Fruit fly (Drosophila melanogaster) whole organism, embryonic: ENCODE results near the gene CG17145.

Experiments
- Abd-B ChIP-seq: fragments of 200-800 bp; sonication (Bioruptor generic); optimal IDR thresholded peaks from 2 replicates; lab custom pipeline; 2018; ENCODE audit warnings: missing biosample characterization, mild to moderate bottlenecking, missing genetic modification characterization, moderate library complexity
- Ada2b ChIP-seq: fragments of 200-800 bp; sonication (Bioruptor generic); IDR thresholded peaks from 2 replicates; pipeline ENCODE4 v1.3.6; 2022; ENCODE audit warnings: missing biosample characterization, missing genetic modification characterization
- Atf-2 ChIP-seq: fragments of 200-800 bp; sonication (Bioruptor generic); optimal IDR thresholded peaks from 2 replicates; lab custom pipeline; 2016; ENCODE audit warnings: missing biosample characterization, missing genetic modification characterization
- Atf6 ChIP-seq: fragments of 200-800 bp; sonication (Bioruptor generic); IDR thresholded peaks from 2 replicates; pipeline ENCODE4 v1.3.6; 2022; ENCODE audit warnings: missing biosample characterization, missing genetic modification characterization
- CG10209 ChIP-seq: fragments of 200-800 bp; sonication (Bioruptor generic); optimal IDR thresholded peaks from 3 replicates; lab custom pipeline; 2017; ENCODE audit warnings: missing biosample characterization, mild to moderate bottlenecking, missing genetic modification characterization, missing genetic modification reagents
- CG10543 ChIP-seq: fragments of 200-800 bp; sonication (Bioruptor generic); optimal IDR thresholded peaks from 3 replicates; lab custom pipeline; 2017; ENCODE audit warnings: missing biosample characterization, mild to moderate bottlenecking, missing genetic modification characterization, moderate library complexity
- CG11723 ChIP-seq: fragments of 200-800 bp; sonication (Bioruptor generic); optimal IDR thresholded peaks from 2 replicates; lab custom pipeline; 2017; ENCODE audit warnings: missing biosample characterization, mild to moderate bottlenecking, missing genetic modification characterization
- CG12104 ChIP-seq: fragments of 200-800 bp; sonication (Bioruptor generic); optimal IDR thresholded peaks from 3 replicates; lab custom pipeline; 2016; ENCODE audit warnings: missing biosample characterization, missing genetic modification characterization
- CG12299 ChIP-seq: fragments of 200-800 bp; sonication (Bioruptor generic); optimal IDR thresholded peaks from 2 replicates; lab custom pipeline; 2018; ENCODE audit warnings: missing biosample characterization, mild to moderate bottlenecking, missing genetic modification characterization
- CG12391 ChIP-seq: fragments of 200-800 bp; sonication (Bioruptor generic); optimal IDR thresholded peaks from 3 replicates; lab custom pipeline; 2018; ENCODE audit warnings: missing biosample characterization, mild to moderate bottlenecking, missing genetic modification characterization, moderate library complexity
- CG12942 ChIP-seq: fragments of 200-800 bp; sonication (Bioruptor generic); optimal IDR thresholded peaks from 3 replicates; lab custom pipeline; 2016; ENCODE audit warnings: missing biosample characterization, missing genetic modification characterization
- CG13123 ChIP-seq: fragments of 200-800 bp; sonication (Bioruptor generic); optimal IDR thresholded peaks from 2 replicates; lab custom pipeline; 2016; ENCODE audit warnings: missing biosample characterization, missing genetic modification characterization
- CG14965 ChIP-seq: fragments of 200-800 bp; sonication (Bioruptor generic); optimal IDR thresholded peaks from 2 replicates; lab custom pipeline; 2016; ENCODE audit warnings: missing biosample characterization, missing genetic modification characterization, borderline replicate concordance
- CG15696 ChIP-seq: fragments of 200-800 bp; sonication (Bioruptor generic); optimal IDR thresholded peaks from 2 replicates; lab custom pipeline; 2019; ENCODE audit warnings: missing biosample characterization, mild to moderate bottlenecking, missing genetic modification characterization, moderate library complexity
- CG1602 ChIP-seq: fragments of 200-800 bp; sonication (Bioruptor generic); optimal IDR thresholded peaks from 3 replicates; lab custom pipeline; 2016; ENCODE audit warnings: missing biosample characterization, missing genetic modification characterization
- CG1647 ChIP-seq: fragments of 200-800 bp; sonication (Bioruptor generic); optimal IDR thresholded peaks from 3 replicates; lab custom pipeline; 2016; ENCODE audit warnings: missing biosample characterization, missing genetic modification characterization
- CG16815 ChIP-seq: fragments of 200-800 bp; sonication (Bioruptor generic); optimal IDR thresholded peaks from 3 replicates; lab custom pipeline; 2017; ENCODE audit warnings: missing biosample characterization, mild to moderate bottlenecking, missing genetic modification characterization
- CG17328 ChIP-seq: fragments of 200-800 bp; sonication (Bioruptor generic); IDR thresholded peaks from 2 replicates; pipeline ENCODE4 v1.3.6; 2022; ENCODE audit warnings: missing biosample characterization, missing genetic modification characterization
- CG18476 ChIP-seq: fragments of 200-800 bp; sonication (Bioruptor generic); optimal IDR thresholded peaks from 2 replicates; lab custom pipeline; 2016; ENCODE audit warnings: missing biosample characterization, mild to moderate bottlenecking, missing genetic modification characterization
- CG3065 ChIP-seq: fragments of 200-800 bp; sonication (Bioruptor generic); optimal IDR thresholded peaks from 2 replicates; lab custom pipeline; 2016; ENCODE audit warnings: missing biosample characterization, missing genetic modification characterization
- CG3281 ChIP-seq: fragments of 200-800 bp; sonication (Bioruptor generic); optimal IDR thresholded peaks from 3 replicates; lab custom pipeline; 2017; ENCODE audit warnings: missing biosample characterization, mild to moderate bottlenecking, missing genetic modification characterization
- CG5953 ChIP-seq: fragments of 200-800 bp; sonication (Bioruptor generic); IDR thresholded peaks from 2 replicates; pipeline ENCODE4 v1.3.6; 2022; ENCODE audit warnings: missing biosample characterization, missing genetic modification characterization
- CG8924 ChIP-seq: fragments of 200-800 bp; optimal IDR thresholded peaks from 3 replicates; lab custom pipeline; 2019; ENCODE audit warnings: missing biosample characterization, mild to moderate bottlenecking, missing genetic modification characterization, moderate library complexity
- CG8944 ChIP-seq: fragments of 200-800 bp; sonication (Bioruptor generic); optimal IDR thresholded peaks from 3 replicates; lab custom pipeline; 2016; ENCODE audit warnings: missing biosample characterization, missing genetic modification characterization
- CG9215 ChIP-seq: fragments of 200-800 bp; sonication (Bioruptor generic); IDR thresholded peaks from 2 replicates; pipeline ENCODE4 v1.3.6; 2022; ENCODE audit warnings: missing biosample characterization, missing genetic modification characterization
- CG9437 ChIP-seq: fragments of 200-800 bp; sonication (Bioruptor generic); optimal IDR thresholded peaks from 2 replicates; lab custom pipeline; 2018; ENCODE audit warnings: missing biosample characterization, mild to moderate bottlenecking, missing genetic modification characterization
- CoRest ChIP-seq: fragments of 200-800 bp; sonication (Bioruptor generic); optimal IDR thresholded peaks from 3 replicates; lab custom pipeline; 2018; ENCODE audit warnings: missing biosample characterization, mild to moderate bottlenecking, missing genetic modification characterization, moderate library complexity
- D ChIP-seq, 2 experiments: fragments of 200-800 bp in 1 of 2; fragments of >200 bp in 1 of 2; sonication (Bioruptor generic) in 1 of 2; optimal IDR thresholded peaks; 2 replicates in 1 of 2; 3 replicates in 1 of 2; lab custom pipeline; 2017; ENCODE audit warnings: mild to moderate bottlenecking in 1 of 2, missing biosample characterization in 1 of 2, missing genetic modification characterization in 1 of 2, missing genetic modification reagents in 1 of 2
- Dbx ChIP-seq: fragments of 200-800 bp; sonication (Bioruptor generic); IDR thresholded peaks from 3 replicates; pipeline ENCODE4 v1.3.6; 2022; ENCODE audit warnings: missing biosample characterization, missing genetic modification characterization
- E2f1 ChIP-seq: fragments of 200-800 bp; sonication (Bioruptor generic); IDR thresholded peaks from 2 replicates; pipeline ENCODE4 v1.3.6; 2022; ENCODE audit warnings: missing biosample characterization, missing genetic modification characterization
- HLH54F ChIP-seq: fragments of 200-800 bp; sonication (Bioruptor generic); optimal IDR thresholded peaks from 3 replicates; lab custom pipeline; 2016; ENCODE audit warnings: missing biosample characterization, missing genetic modification characterization
- HLHmδ ChIP-seq: fragments of 200-800 bp; sonication (Bioruptor generic); optimal IDR thresholded peaks from 2 replicates; lab custom pipeline; 2018; ENCODE audit warnings: missing biosample characterization, mild to moderate bottlenecking, missing genetic modification characterization, moderate library complexity
- PHDP ChIP-seq: fragments of 200-800 bp; sonication (Bioruptor generic); optimal IDR thresholded peaks from 3 replicates; lab custom pipeline; 2018; ENCODE audit warnings: missing biosample characterization, mild to moderate bottlenecking, missing genetic modification characterization, moderate library complexity
- Pdp1 ChIP-seq, 2 experiments: fragments of 200-800 bp; sonication (Bioruptor generic); optimal IDR thresholded peaks; 3 replicates each; lab custom pipeline; 2016; ENCODE audit warnings: missing biosample characterization in 2 of 2, missing genetic modification characterization in 2 of 2, mild to moderate bottlenecking in 1 of 2, moderate library complexity in 1 of 2
- Stat92E ChIP-seq, 3 experiments: fragments of >200 bp in 2 of 3; fragments of 200-800 bp in 1 of 3; sonication (Bioruptor generic) in 1 of 3; optimal IDR thresholded peaks; 2 replicates each; lab custom pipeline; 2017 to 2019; ENCODE audit warnings: missing biosample characterization in 3 of 3, missing genetic modification characterization in 3 of 3, mild to moderate bottlenecking in 1 of 3, moderate library complexity in 1 of 3
- caup ChIP-seq: fragments of 200-800 bp; sonication (Bioruptor generic); optimal IDR thresholded peaks from 3 replicates; lab custom pipeline; 2017; ENCODE audit warnings: missing biosample characterization, mild to moderate bottlenecking, missing genetic modification characterization, moderate library complexity; ENCODE audit not compliant: severe bottlenecking
- crol ChIP-seq: fragments of 200-800 bp; sonication (Bioruptor generic); IDR thresholded peaks from 2 replicates; pipeline ENCODE4 v1.3.6; 2022; ENCODE audit warnings: missing biosample characterization, missing genetic modification characterization
- dm ChIP-seq: fragments of 200-800 bp; sonication (Bioruptor generic); optimal IDR thresholded peaks from 3 replicates; lab custom pipeline; 2016; ENCODE audit warnings: missing biosample characterization, missing genetic modification characterization
- dmrt99B ChIP-seq: fragments of 200-800 bp; sonication (Bioruptor generic); optimal IDR thresholded peaks from 2 replicates; lab custom pipeline; 2018; ENCODE audit warnings: missing biosample characterization, mild to moderate bottlenecking, missing genetic modification characterization, moderate library complexity
- kni ChIP-seq: fragments of 200-800 bp; sonication (Bioruptor generic); optimal IDR thresholded peaks from 3 replicates; lab custom pipeline; 2017; ENCODE audit warnings: mild to moderate bottlenecking, missing biosample characterization, missing genetic modification reagents, missing genetic modification characterization
- lmd ChIP-seq: fragments of 200-800 bp; sonication (Bioruptor generic); IDR thresholded peaks from 2 replicates; pipeline ENCODE4 v1.3.6; 2022; ENCODE audit warnings: missing biosample characterization, missing genetic modification characterization
- nmo ChIP-seq: fragments of 200-800 bp; sonication (Bioruptor generic); optimal IDR thresholded peaks from 2 replicates; lab custom pipeline; 2018; ENCODE audit warnings: missing biosample characterization, mild to moderate bottlenecking, missing genetic modification characterization, moderate library complexity
- otp ChIP-seq: fragments of 200-800 bp; sonication (Bioruptor generic); IDR thresholded peaks from 3 replicates; pipeline ENCODE4, ENCODE4 v1.3.6; 2022; ENCODE audit warnings: missing biosample characterization, missing genetic modification characterization
- prd ChIP-seq, 3 experiments: fragments of >200 bp in 2 of 3; fragments of 200-800 bp in 1 of 3; sonication (Bioruptor generic) in 1 of 3; optimal IDR thresholded peaks in 2 of 3; IDR thresholded peaks in 1 of 3; 2 replicates in 2 of 3; 3 replicates in 1 of 3; pipeline versions ENCODE4 v1.3.6 to Lab custom; 2017 to 2022; ENCODE audit warnings: missing biosample characterization in 1 of 3, missing genetic modification characterization in 1 of 3
- pros ChIP-seq: fragments of 200-800 bp; sonication (Bioruptor generic); optimal IDR thresholded peaks from 3 replicates; lab custom pipeline; 2019; ENCODE audit warnings: missing biosample characterization, mild to moderate bottlenecking, missing genetic modification characterization, moderate library complexity
- wdn ChIP-seq: fragments of 200-800 bp; sonication (Bioruptor generic); IDR thresholded peaks from 2 replicates; pipeline ENCODE4 v1.3.6; 2022; ENCODE audit warnings: missing biosample characterization, missing genetic modification characterization
- zen ChIP-seq: fragments of 200-800 bp; sonication (Bioruptor generic); optimal IDR thresholded peaks from 3 replicates; lab custom pipeline; 2018; ENCODE audit warnings: missing biosample characterization, mild to moderate bottlenecking, missing genetic modification characterization, moderate library complexity

CG17145 gene

DNA sequence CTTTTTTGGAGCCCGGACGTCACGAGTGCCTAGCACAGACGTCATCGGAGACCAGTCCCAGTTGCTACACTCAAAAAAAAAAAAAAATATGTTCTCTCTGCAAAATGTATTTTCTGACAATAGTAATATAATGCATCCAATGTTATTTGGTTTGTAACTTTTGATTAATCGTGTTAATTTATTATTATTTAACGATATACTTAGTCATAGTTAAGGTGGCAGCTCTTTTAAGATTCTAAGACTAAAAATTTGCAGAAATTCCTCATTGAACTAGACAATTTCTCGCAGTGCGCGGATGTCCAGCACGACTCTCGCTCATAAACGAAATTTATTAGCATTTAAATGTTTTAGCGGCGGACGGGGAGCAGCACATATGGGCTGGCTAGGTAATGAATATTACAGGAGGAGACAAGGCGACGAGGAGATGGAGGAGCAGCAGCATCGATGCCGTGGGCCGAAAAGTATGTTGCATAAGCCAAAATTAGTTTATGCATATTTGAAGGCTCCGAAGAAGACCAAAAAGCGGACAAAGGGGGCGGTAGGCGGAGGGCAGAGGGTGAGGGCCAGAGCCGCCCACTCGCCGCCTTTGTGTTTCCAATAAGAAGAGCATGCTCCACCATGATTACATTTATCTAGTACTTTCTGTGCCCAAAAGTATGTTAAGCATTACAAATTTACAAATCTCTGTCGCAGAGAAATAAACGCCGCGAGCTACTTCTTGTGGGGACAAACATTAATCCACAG, 38.1 kb upstream of the CG17145 start (continued):
- TF ChIP-seq CG8924 (peak; percentile 31), Abd-B (GFP tag; lab: Kevin White, UChicago) (peak; percentile 39), CG3065 (GFP tag; lab: Kevin White, UChicago) (no peak), CG12942 (peak; percentile 14), prd (optimal IDR thresholded peaks at IDR 0.05; lab: Kevin White, UChicago) (no peak), prd (GFP tag; IDR thresholded peaks at IDR 0.05; lab: Robert Waterston, UW) (peak; percentile 58; the same call in 1 of the 3 replicates), CG9215 (GFP tag; lab: Robert Waterston, UW) (0 out of 2 replicates have a peak, but pooled peaks have one; percentile 48), Dbx (0 out of 3 replicates have a peak, but pooled peaks have one; percentile 36), kni (GFP tag; lab: Kevin White, UChicago) (no peak), CG12391 (tag; lab: Kevin White, UChicago) (peak; percentile 60), wdn (GFP tag; lab: Robert Waterston, UW) (0 out of 2 replicates have a peak, but pooled peaks have one; percentile 8), CG13123 (peak; percentile 6), CG8944 (GFP tag; lab: Kevin White, UChicago) (no peak), CG12104 (peak; percentile 48), lmd (GFP tag; lab: Robert Waterston, UW) (peak; percentile 41; the same call in 1 of the 2 replicates), Atf-2 (GFP tag; lab: Kevin White, UChicago) (peak; percentile 32), dmrt99B (tag; lab: Kevin White, UChicago) (peak; percentile 70), CG16815 (GFP tag; lab: Kevin White, UChicago) (peak; percentile 59), CG10543 (peak; percentile 3), CG10209 (GFP tag; lab: Kevin White, UChicago) (peak; percentile 58), CG17328 (GFP tag; lab: Robert Waterston, UW) (0 out of 2 replicates have a peak, but pooled peaks have one; percentile 19), dm (GFP tag; lab: Kevin White, UChicago) (no peak), D (optimal IDR thresholded peaks at IDR 0.05; lab: Kevin White, UChicago) (no peak), D (GFP tag; optimal IDR thresholded peaks at IDR 0.05; lab: Kevin White, UChicago) (peak; percentile 8), E2f1 (GFP tag; lab: Robert Waterston, UW) (peak; percentile 44; the same call in 1 of the 2 replicates), PHDP (tag; lab: Kevin White, UChicago) (peak; percentile 52), HLHmδ (GFP tag; lab: Kevin White, UChicago) (no peak), CG3281 (GFP tag; lab: Kevin White, UChicago) (peak; percentile 59), CG9437 (GFP tag; lab: Kevin White, UChicago) (peak; percentile 33), CG15696 (tag; lab: Kevin White, UChicago) (peak; percentile 38), otp (GFP tag; lab: Robert Waterston, UW) (no peak), CG18476 (GFP tag; lab: Kevin White, UChicago) (peak; percentile 32), Pdp1 (GFP tag; optimal IDR thresholded peaks at IDR 0.05; lab: Kevin White, UChicago) (peak; percentile 52 to 60), Atf6 (GFP tag; lab: Robert Waterston, UW) (peak; percentile 55), CG14965 (GFP tag; lab: Kevin White, UChicago) (no peak), pros (no peak), nmo (peak; percentile 55), CG11723 (peak; percentile 28), HLH54F (GFP tag; lab: Kevin White, UChicago) (peak; percentile 28), CG1647 (peak; percentile 47), CG5953 (GFP tag; lab: Robert Waterston, UW) (no peak), Stat92E (GFP tag; optimal IDR thresholded peaks at IDR 0.05; lab: Kevin White, UChicago) (no peak), caup (GFP tag; lab: Kevin White, UChicago) (peak; percentile 27), Ada2b (GFP tag; lab: Robert Waterston, UW) (peak; percentile 47), crol (GFP tag; lab: Robert Waterston, UW) (peak; percentile 86), CG12299 (no peak), CG1602 (GFP tag; lab: Kevin White, UChicago) (peak; percentile 34), zen (peak; percentile 20), CoRest (tag; lab: Kevin White, UChicago) (peak; percentile 55)
